Fruit fly (Drosophila melanogaster): ENCODE results near the gene NetA.
A peak's percentile ranks its signal among the peaks of the same experiment; 100 is the strongest.

Gene NetA

DNA sequence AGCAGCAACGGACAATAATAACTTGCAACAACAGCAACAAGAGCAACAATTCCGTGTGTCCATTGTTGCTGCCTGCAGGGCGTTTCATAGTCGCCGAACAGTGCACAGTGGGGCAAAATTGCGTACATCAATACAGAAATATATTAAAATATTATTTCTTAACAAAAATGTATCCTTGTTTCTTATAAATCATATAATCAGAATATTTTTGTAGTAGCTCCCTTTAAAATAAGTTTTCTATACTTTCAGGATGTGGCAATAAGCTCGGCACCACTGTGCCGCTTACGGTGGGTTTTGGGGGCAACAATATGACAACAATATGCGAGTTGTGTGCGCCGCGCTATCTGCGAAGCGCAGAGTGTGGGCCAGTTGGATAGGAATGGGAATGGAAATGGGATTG, 41.4 kb downstream of the NetA start (continued):
- TF ChIP-seq gro (GFP tag; optimal IDR thresholded peaks at IDR 0.05) (no peak), Opbp (GFP tag; IDR thresholded peaks at IDR 0.05; ENCODE audit: partially characterized antibody) (no peak), pros (GFP tag; optimal IDR thresholded peaks at IDR 0.05) (no peak), Dip3 (GFP tag; optimal IDR thresholded peaks at IDR 0.05) (no peak), gsb-n (tag; optimal IDR thresholded peaks at IDR 0.05) (peak; percentile 83), Scr (GFP tag; IDR thresholded peaks at IDR 0.05; ENCODE audit: partially characterized antibody) (no peak), CG10366 (GFP tag; IDR thresholded peaks at IDR 0.05) (peak; percentile 78), HLH4C (GFP tag; IDR thresholded peaks at IDR 0.05; ENCODE audit: partially characterized antibody) (0 out of 3 replicates have a peak, but pooled peaks have one; percentile 38), CG10565 (GFP tag; optimal IDR thresholded peaks at IDR 0.05) (no peak), da (GFP tag; optimal IDR thresholded peaks at IDR 0.05) (no peak), salm (tag; optimal IDR thresholded peaks at IDR 0.05) (peak; percentile 69), pan (optimal IDR thresholded peaks at IDR 0.05) (no peak), pan (GFP tag; optimal IDR thresholded peaks at IDR 0.05 in 1 of 2, IDR thresholded peaks at IDR 0.05 in 1 of 2) (peak in 1 of 2 experiments; percentile 87), psq (GFP tag; optimal IDR thresholded peaks at IDR 0.05) (no peak), lmd (GFP tag; IDR thresholded peaks at IDR 0.05) (peak; percentile 84), CG4617 (GFP tag; optimal IDR thresholded peaks at IDR 0.05; ENCODE audit: borderline replicate concordance) (peak; percentile 31), HLH3B (GFP tag; IDR thresholded peaks at IDR 0.05) (peak; percentile 88), croc (GFP tag; conservative IDR thresholded peaks at IDR 0.05) (peak; percentile 86), chif (GFP tag; optimal IDR thresholded peaks at IDR 0.05) (peak; percentile 33 to 59), Taf1 (GFP tag; IDR thresholded peaks at IDR 0.05) (peak; percentile 36; the same call in 1 of the 2 replicates), CG3065 (GFP tag; optimal IDR thresholded peaks at IDR 0.05) (no peak), hkb (optimal IDR thresholded peaks at IDR 0.05) (no peak), hkb (GFP tag; IDR thresholded peaks at IDR 0.05) (peak; percentile 88), CG5953 (GFP tag; IDR thresholded peaks at IDR 0.05) (peak; percentile 80), Dll (GFP tag; IDR thresholded peaks at IDR 0.05; ENCODE audit: partially characterized antibody) (no peak), Oli (tag; optimal IDR thresholded peaks at IDR 0.05) (peak; percentile 85), CG15011 (GFP tag; optimal IDR thresholded peaks at IDR 0.05) (peak; percentile 30), CG15269 (tag; optimal IDR thresholded peaks at IDR 0.05) (peak; percentile 77), stc (GFP tag; IDR thresholded peaks at IDR 0.05) (peak; percentile 76), Ada2b (GFP tag; IDR thresholded peaks at IDR 0.05) (peak; percentile 78), Tbp (GFP tag; optimal IDR thresholded peaks at IDR 0.05) (no peak), CG4424 (GFP tag; optimal IDR thresholded peaks at IDR 0.05) (peak; percentile 81), dmrt11E (tag; optimal IDR thresholded peaks at IDR 0.05) (peak; percentile 77), CG7987 (GFP tag; optimal IDR thresholded peaks at IDR 0.05) (peak; percentile 45), pum (GFP tag; optimal IDR thresholded peaks at IDR 0.05) (peak; percentile 22), Lpt (GFP tag; optimal IDR thresholded peaks at IDR 0.05) (no peak), ftz-f1 (GFP tag; optimal IDR thresholded peaks at IDR 0.05) (no peak), pho (GFP tag; optimal IDR thresholded peaks at IDR 0.05) (no peak), CG8359 (GFP tag; optimal IDR thresholded peaks at IDR 0.05; ENCODE audit: borderline replicate concordance) (peak; percentile 70), CG1024 (GFP tag; IDR thresholded peaks at IDR 0.05) (peak; percentile 80), CoRest (tag; optimal IDR thresholded peaks at IDR 0.05) (peak; percentile 79), h (optimal IDR thresholded peaks at IDR 0.05) (no peak), rib (GFP tag; IDR thresholded peaks at IDR 0.05) (no peak), CG10462 (GFP tag; optimal IDR thresholded peaks at IDR 0.05) (peak; percentile 42), GATAe (GFP tag; conservative IDR thresholded peaks at IDR 0.05) (no peak), CG14860 (GFP tag; IDR thresholded peaks at IDR 0.05; ENCODE audit: partially characterized antibody) (peak; percentile 46; the same call in 1 of the 3 replicates), TFAM (GFP tag; optimal IDR thresholded peaks at IDR 0.05) (peak; percentile 43), CG14014 (GFP tag; IDR thresholded peaks at IDR 0.05) (peak; percentile 79; the same call in 1 of the 2 replicates), NfI (GFP tag; optimal IDR thresholded peaks at IDR 0.05) (peak; percentile 51), dpn (GFP tag; optimal IDR thresholded peaks at IDR 0.05) (peak in 1 of 2 experiments; percentile 72), eyg (GFP tag; optimal IDR thresholded peaks at IDR 0.05) (no peak), jumu (GFP tag; optimal IDR thresholded peaks at IDR 0.05) (no peak)
